Fruit fly (Drosophila melanogaster) S2 (cell line): ENCODE results near the gene slmo.
A peak's percentile ranks its signal among the peaks of the same experiment; 100 is the strongest.

Source experiments
- CG8478 ChIP-seq: fragments of >200 bp; optimal IDR thresholded peaks from 2 replicates; lab custom pipeline; 2018
- CTCF ChIP-seq, 2 experiments: fragments of >200 bp; optimal IDR thresholded peaks; 2 replicates each; lab custom pipeline; 2018

slmo gene

dm6 chr2L:6048542-6048941 lies at the start of gene slmo, which contains the start of gene CG34179:
TSS of gene slmo (minus strand) at chr2L:6048706.
TSS of gene CG34179 (minus strand) at chr2L:6048706.
- TF ChIP-seq CTCF (optimal IDR thresholded peaks at IDR 0.05; lab: Kevin White, UChicago): no peak
- TF ChIP-seq CG8478 (lab: Kevin White, UChicago): no peak

- TF ChIP-seq CG8478 (lab: Kevin White, UChicago) (no peak), CTCF (optimal IDR thresholded peaks at IDR 0.05; lab: Kevin White, UChicago) (no peak)
These were observed 43.8 kb upstream of the slmo start for dm6 chr2L:6092300-6092699.

dm6 chr2L:6090786-6091716 lies 42.5 kb upstream of the slmo start, which contains the start of gene CG45075:
TSS of gene CG45075 (plus strand) at chr2L:6091412.
- TF ChIP-seq CTCF (optimal IDR thresholded peaks at IDR 0.05; lab: Kevin White, UChicago) (peak in 1 of 2 experiments; percentile 19), CG8478 (lab: Kevin White, UChicago) (no peak)

dm6 chr2L:6090365-6090764 lies 41.9 kb upstream of the slmo start:
- no peak for TF ChIP-seq CTCF (optimal IDR thresholded peaks at IDR 0.05; lab: Kevin White, UChicago)
- no peak for TF ChIP-seq CG8478 (lab: Kevin White, UChicago)

dm6 chr2L:6089604-6090198 lies 41.2 kb upstream of the slmo start:
- TF ChIP-seq CTCF (optimal IDR thresholded peaks at IDR 0.05; lab: Kevin White, UChicago) (no peak), CG8478 (lab: Kevin White, UChicago) (no peak)

dm6 chr2L:6088371-6089365 lies 40.2 kb upstream of the slmo start:
- TF ChIP-seq CG8478 (lab: Kevin White, UChicago): no peak
- no peak for TF ChIP-seq CTCF (optimal IDR thresholded peaks at IDR 0.05; lab: Kevin White, UChicago)

- TF ChIP-seq CG8478 (lab: Kevin White, UChicago) (no peak), CTCF (optimal IDR thresholded peaks at IDR 0.05; lab: Kevin White, UChicago) (no peak)
These were observed 39.2 kb upstream of the slmo start for dm6 chr2L:6087685-6088084.

dm6 chr2L:6086771-6087170 lies 38.3 kb upstream of the slmo start:
- TF ChIP-seq CTCF (optimal IDR thresholded peaks at IDR 0.05; lab: Kevin White, UChicago) (no peak), CG8478 (lab: Kevin White, UChicago) (no peak)

dm6 chr2L:6085733-6086317 lies 37.3 kb upstream of the slmo start:
- TF ChIP-seq CTCF (optimal IDR thresholded peaks at IDR 0.05; lab: Kevin White, UChicago): no peak
- no peak for TF ChIP-seq CG8478 (lab: Kevin White, UChicago)

dm6 chr2L:6084694-6085093 lies 36.2 kb upstream of the slmo start:
- TF ChIP-seq CG8478 (lab: Kevin White, UChicago) (no peak), CTCF (optimal IDR thresholded peaks at IDR 0.05; lab: Kevin White, UChicago) (no peak)

- no peak for TF ChIP-seq CG8478 (lab: Kevin White, UChicago)
- TF ChIP-seq CTCF (optimal IDR thresholded peaks at IDR 0.05; lab: Kevin White, UChicago): no peak
These were observed 34.6 kb upstream of the slmo start for dm6 chr2L:6082936-6083627.

- TF ChIP-seq CTCF (optimal IDR thresholded peaks at IDR 0.05; lab: Kevin White, UChicago) (no peak), CG8478 (lab: Kevin White, UChicago) (no peak)
These were observed 33.7 kb upstream of the slmo start, which contains the start of gene Kr-h1 for dm6 chr2L:6082157-6082645. TSS of gene Kr-h1 (plus strand) at chr2L:6082603.
